Fruit fly (Drosophila melanogaster) whole organism, prepupa: ENCODE data around the gene Qsox4.
A peak's percentile ranks its signal among the peaks of the same experiment; 100 is the strongest.

Experiments used
- CG11762 ChIP-seq: fragments of 200-800 bp; sonication (Bioruptor generic); optimal IDR thresholded peaks from 3 replicates; lab custom pipeline; 2016; ENCODE audit warnings: missing biosample characterization, missing genetic modification characterization; ENCODE audit not compliant: insufficient read depth
- CG11902 ChIP-seq: fragments of 200-800 bp; sonication (Bioruptor generic); optimal IDR thresholded peaks from 3 replicates; lab custom pipeline; 2016; ENCODE audit warnings: missing biosample characterization, missing genetic modification characterization
- CG1621 ChIP-seq: fragments of 200-800 bp; sonication (Bioruptor generic); optimal IDR thresholded peaks from 3 replicates; lab custom pipeline; 2018; ENCODE audit warnings: missing biosample characterization, mild to moderate bottlenecking, missing genetic modification characterization
- CG4318 ChIP-seq: fragments of 200-800 bp; sonication (Bioruptor generic); optimal IDR thresholded peaks from 3 replicates; lab custom pipeline; 2017; ENCODE audit warnings: missing biosample characterization, mild to moderate bottlenecking, missing genetic modification characterization
- CG6808 ChIP-seq: fragments of 200-800 bp; sonication (Bioruptor generic); optimal IDR thresholded peaks from 3 replicates; lab custom pipeline; 2017; ENCODE audit warnings: missing biosample characterization, missing genetic modification characterization, mild to moderate bottlenecking, moderate library complexity, missing genetic modification reagents
- Eip75B ChIP-seq: fragments of 200-800 bp; sonication (Bioruptor generic); optimal IDR thresholded peaks from 3 replicates; lab custom pipeline; 2016; ENCODE audit warnings: missing biosample characterization, missing genetic modification characterization
- Gug ChIP-seq: fragments of 200-800 bp; sonication (Bioruptor generic); IDR thresholded peaks from 2 replicates; pipeline ENCODE4 v1.3.6; 2022; ENCODE audit warnings: missing biosample characterization, missing genetic modification characterization
- Hr38 ChIP-seq: sonication (Bioruptor generic); optimal IDR thresholded peaks from 2 replicates; lab custom pipeline; 2016; ENCODE audit warnings: missing biosample characterization, missing genetic modification characterization
- Sox102F ChIP-seq: fragments of 200-800 bp; sonication (Bioruptor generic); optimal IDR thresholded peaks from 2 replicates; lab custom pipeline; 2016; ENCODE audit warnings: missing biosample characterization, mild to moderate bottlenecking, missing genetic modification characterization
- cyc ChIP-seq: fragments of 200-800 bp; sonication (Bioruptor generic); optimal IDR thresholded peaks from 3 replicates; lab custom pipeline; 2016; ENCODE audit warnings: missing biosample characterization, missing genetic modification characterization
- fd59A ChIP-seq: fragments of 200-800 bp; sonication (Bioruptor generic); optimal IDR thresholded peaks from 2 replicates; lab custom pipeline; 2017; ENCODE audit warnings: missing biosample characterization, mild to moderate bottlenecking, missing genetic modification characterization, missing genetic modification reagents
- spab ChIP-seq: fragments of 200-800 bp; sonication (Bioruptor generic); optimal IDR thresholded peaks from 2 replicates; lab custom pipeline; 2017; ENCODE audit warnings: missing biosample characterization, mild to moderate bottlenecking, missing genetic modification characterization, missing genetic modification reagents
- svp ChIP-seq: fragments of 200-800 bp; sonication (Bioruptor generic); peaks from one replicate; lab custom pipeline; 2016; ENCODE audit warnings: missing biosample characterization, missing genetic modification characterization

DNA sequence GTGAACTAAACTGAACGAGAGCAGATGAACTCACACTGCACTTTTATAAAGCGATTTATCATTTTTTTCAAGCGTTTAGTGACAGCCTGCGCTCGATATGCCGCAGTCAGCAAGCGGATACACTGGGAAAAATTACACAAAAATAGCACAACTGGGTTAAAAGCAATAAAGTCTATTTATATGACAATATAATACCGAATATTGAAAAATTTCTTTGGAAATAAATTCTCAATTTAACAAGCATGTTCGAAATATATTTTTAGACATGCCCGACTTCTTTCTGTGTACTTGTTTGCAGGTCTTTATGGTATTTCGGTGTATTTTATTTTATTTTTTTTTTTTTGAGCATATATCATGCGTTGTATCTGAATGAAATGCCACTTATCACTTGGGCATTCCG, 11.3 kb downstream of the Qsox4 start:
- TF ChIP-seq CG4318 (GFP tag; lab: Kevin White, UChicago) (no peak), CG11762 (GFP tag; lab: Kevin White, UChicago) (peak; percentile 57), Gug (GFP tag; lab: Robert Waterston, UW) (peak; percentile 56), CG1621 (tag; lab: Kevin White, UChicago) (peak; percentile 53), Hr38 (GFP tag; lab: Kevin White, UChicago) (no peak), spab (peak; percentile 63), Eip75B (GFP tag; lab: Kevin White, UChicago) (peak; percentile 85), CG6808 (GFP tag; lab: Kevin White, UChicago) (peak; percentile 64), cyc (GFP tag; lab: Kevin White, UChicago) (peak; percentile 74), svp (peak; percentile 93), Sox102F (peak; percentile 82), CG11902 (GFP tag; lab: Kevin White, UChicago) (peak; percentile 67), fd59A (GFP tag; lab: Kevin White, UChicago) (peak; percentile 38)
